Worm (Caenorhabditis elegans) whole organism, late embryonic: Measurements from ENCODE around the gene vha-6.

Experiments
- T23F11.4 ChIP-seq: fragments of 200-800 bp; sonication (Bioruptor generic); optimal IDR thresholded peaks from 2 replicates; lab custom pipeline; 2018; ENCODE audit warnings: mild to moderate bottlenecking, missing genetic modification characterization, missing compliant biosample characterization
- ceh-2 ChIP-seq: sonication (generic microtip); optimal IDR thresholded peaks from 2 replicates; lab custom pipeline; 2016; ENCODE audit warnings: missing genotype, missing genetic modification characterization, missing compliant biosample characterization
- ceh-9 ChIP-seq: sonication (generic microtip); optimal IDR thresholded peaks from 2 replicates; lab custom pipeline; 2016; ENCODE audit warnings: mild to moderate bottlenecking, missing genetic modification characterization, inconsistent platforms, missing compliant biosample characterization
- dmd-4 ChIP-seq: sonication (generic microtip); optimal IDR thresholded peaks from 2 replicates; lab custom pipeline; 2016; ENCODE audit warnings: borderline replicate concordance, missing genetic modification characterization, missing compliant biosample characterization
- elt-2 ChIP-seq: sonication (generic microtip); optimal IDR thresholded peaks from 2 replicates; lab custom pipeline; 2016; ENCODE audit warnings: missing genetic modification reagents, missing genetic modification characterization, missing compliant biosample characterization
- fkh-10 ChIP-seq: fragments of 150-350 bp; optimal IDR thresholded peaks from 2 replicates; lab custom pipeline; 2014; ENCODE audit warnings: missing biosample characterization, missing genetic modification reagents, missing genetic modification characterization
- hlh-13 ChIP-seq: fragments of 200-800 bp; sonication (Bioruptor generic); optimal IDR thresholded peaks from 2 replicates; lab custom pipeline; 2018; ENCODE audit warnings: mild to moderate bottlenecking, missing genetic modification characterization, missing compliant biosample characterization
- hlh-30 ChIP-seq: sonication (generic microtip); optimal IDR thresholded peaks from 2 replicates; lab custom pipeline; 2017; ENCODE audit warnings: antibody characterized with exemption, missing genetic modification characterization, missing compliant biosample characterization; ENCODE audit not compliant: insufficient read depth
- lin-11 ChIP-seq: fragments of 200-800 bp; sonication (Bioruptor generic); optimal IDR thresholded peaks from 2 replicates; lab custom pipeline; 2018; ENCODE audit warnings: mild to moderate bottlenecking, missing genetic modification characterization, missing compliant biosample characterization
- nhr-232 ChIP-seq: sonication (generic microtip); optimal IDR thresholded peaks from 2 replicates; lab custom pipeline; 2016; ENCODE audit warnings: missing genetic modification characterization, missing compliant biosample characterization
- pax-1 ChIP-seq: fragments of 150-350 bp; optimal IDR thresholded peaks from 2 replicates; lab custom pipeline; 2014; ENCODE audit warnings: missing biosample characterization, missing genetic modification characterization
- sox-4 ChIP-seq: sonication (generic microtip); optimal IDR thresholded peaks from 2 replicates; lab custom pipeline; 2017; ENCODE audit warnings: mild to moderate bottlenecking, missing genetic modification characterization, inconsistent platforms, missing compliant biosample characterization
- tbx-2 ChIP-seq: sonication (generic microtip); optimal IDR thresholded peaks from 2 replicates; lab custom pipeline; 2016; ENCODE audit warnings: missing genetic modification characterization, missing compliant biosample characterization

- TF ChIP-seq ceh-2 (tag; lab: Kevin White, UChicago) (no peak), fkh-10 (GFP tag; lab: Kevin White, UChicago) (no peak), elt-2 (tag; lab: Kevin White, UChicago) (no peak), hlh-13 (GFP tag; lab: Kevin White, UChicago) (no peak), dmd-4 (tag; lab: Kevin White, UChicago) (no peak), lin-11 (no peak), hlh-30 (tag; lab: Kevin White, UChicago) (no peak), pax-1 (no peak), tbx-2 (tag; lab: Kevin White, UChicago) (no peak), nhr-232 (tag; lab: Kevin White, UChicago) (no peak), T23F11.4 (GFP tag; lab: Kevin White, UChicago) (no peak), ceh-9 (tag; lab: Kevin White, UChicago) (no peak), sox-4 (tag; lab: Kevin White, UChicago) (no peak)
Observed at ce11 chrII:11398787-11399186, 39.5 kb downstream of the vha-6 start.
